Worm (Caenorhabditis elegans) whole organism, early embryonic: ENCODE results near the gene C31C9.7.

Source experiments
- F13C5.2 ChIP-seq: sonication (generic microtip); optimal IDR thresholded peaks from 2 replicates; lab custom pipeline; 2017; ENCODE audit warnings: mild to moderate bottlenecking, missing genetic modification characterization, inconsistent platforms, missing compliant biosample characterization
- aly-1 ChIP-seq: sonication (generic microtip); optimal IDR thresholded peaks from 2 replicates; lab custom pipeline; 2016; ENCODE audit warnings: missing genetic modification characterization, missing compliant biosample characterization
- ama-1 ChIP-seq: fragments of 150-350 bp; optimal IDR thresholded peaks from 2 replicates; lab custom pipeline; 2014
- ceh-13 ChIP-seq: fragments of 200-800 bp; sonication (Bioruptor generic); optimal IDR thresholded peaks from 2 replicates; lab custom pipeline; 2018; ENCODE audit warnings: mild to moderate bottlenecking, missing genetic modification characterization, missing compliant biosample characterization
- ceh-36 ChIP-seq: sonication (generic microtip); optimal IDR thresholded peaks from 2 replicates; lab custom pipeline; 2016; ENCODE audit warnings: missing genetic modification characterization, inconsistent platforms, missing compliant biosample characterization
- ets-7 ChIP-seq: sonication (generic microtip); optimal IDR thresholded peaks from 2 replicates; lab custom pipeline; 2016; ENCODE audit warnings: missing genotype, missing genetic modification characterization, missing compliant biosample characterization
- flt-1 ChIP-seq: fragments of 200-800 bp; sonication (Bioruptor generic); IDR thresholded peaks from 2 replicates; pipeline ENCODE4 v1.3.6; 2022; ENCODE audit warnings: missing genetic modification characterization, missing compliant biosample characterization
- hmbx-1 ChIP-seq: sonication (generic microtip); optimal IDR thresholded peaks from 2 replicates; lab custom pipeline; 2016; ENCODE audit warnings: mild to moderate bottlenecking, missing genetic modification characterization, missing compliant biosample characterization
- hmg-4 ChIP-seq: fragments of 200-800 bp; sonication (Bioruptor generic); optimal IDR thresholded peaks from 2 replicates; lab custom pipeline; 2018; ENCODE audit warnings: mild to moderate bottlenecking, missing genetic modification characterization, missing compliant biosample characterization
- hnd-1 ChIP-seq: sonication (generic microtip); optimal IDR thresholded peaks from 2 replicates; lab custom pipeline; 2016; ENCODE audit warnings: missing genetic modification characterization, missing compliant biosample characterization
- pes-1 ChIP-seq: fragments of 200-800 bp; sonication (Bioruptor generic); IDR thresholded peaks from 2 replicates; pipeline ENCODE4 v1.3.6; 2022; ENCODE audit warnings: missing genetic modification reagents, missing genetic modification characterization, missing compliant biosample characterization
- sea-1 ChIP-seq: fragments of 200-800 bp; sonication (Bioruptor generic); conservative IDR thresholded peaks from 2 replicates; pipeline ENCODE4 v1.3.6; 2022; ENCODE audit warnings: missing genetic modification characterization, missing compliant biosample characterization
- tbx-11 ChIP-seq: fragments of 200-800 bp; sonication (Bioruptor generic); IDR thresholded peaks from 2 replicates; pipeline ENCODE4 v1.3.6; 2022; ENCODE audit warnings: missing genetic modification characterization, missing compliant biosample characterization
- tra-4 ChIP-seq: sonication (generic microtip); optimal IDR thresholded peaks from 2 replicates; lab custom pipeline; 2017; ENCODE audit warnings: missing genetic modification characterization, missing compliant biosample characterization

- TF ChIP-seq aly-1 (tag; lab: Kevin White, UChicago) (no peak), flt-1 (GFP tag; lab: Robert Waterston, UW) (no peak), ceh-36 (no peak), F13C5.2 (tag; lab: Kevin White, UChicago) (no peak), hmg-4 (GFP tag; lab: Kevin White, UChicago) (no peak), tbx-11 (GFP tag; lab: Robert Waterston, UW) (no peak), ama-1 (lab: Kevin White, UChicago) (no peak), ets-7 (no peak), tra-4 (no peak), hnd-1 (tag; lab: Kevin White, UChicago) (no peak), ceh-13 (GFP tag; lab: Kevin White, UChicago) (no peak), pes-1 (GFP tag; lab: Robert Waterston, UW) (no peak), hmbx-1 (tag; lab: Kevin White, UChicago) (no peak), sea-1 (GFP tag; lab: Robert Waterston, UW) (no peak)
Measured at ce11 chrII:13717393-13718367, 48.8 kb downstream of the C31C9.7 start.
